Fruit fly (Drosophila melanogaster): ENCODE results near the gene mtgo.

Gene mtgo

DNA sequence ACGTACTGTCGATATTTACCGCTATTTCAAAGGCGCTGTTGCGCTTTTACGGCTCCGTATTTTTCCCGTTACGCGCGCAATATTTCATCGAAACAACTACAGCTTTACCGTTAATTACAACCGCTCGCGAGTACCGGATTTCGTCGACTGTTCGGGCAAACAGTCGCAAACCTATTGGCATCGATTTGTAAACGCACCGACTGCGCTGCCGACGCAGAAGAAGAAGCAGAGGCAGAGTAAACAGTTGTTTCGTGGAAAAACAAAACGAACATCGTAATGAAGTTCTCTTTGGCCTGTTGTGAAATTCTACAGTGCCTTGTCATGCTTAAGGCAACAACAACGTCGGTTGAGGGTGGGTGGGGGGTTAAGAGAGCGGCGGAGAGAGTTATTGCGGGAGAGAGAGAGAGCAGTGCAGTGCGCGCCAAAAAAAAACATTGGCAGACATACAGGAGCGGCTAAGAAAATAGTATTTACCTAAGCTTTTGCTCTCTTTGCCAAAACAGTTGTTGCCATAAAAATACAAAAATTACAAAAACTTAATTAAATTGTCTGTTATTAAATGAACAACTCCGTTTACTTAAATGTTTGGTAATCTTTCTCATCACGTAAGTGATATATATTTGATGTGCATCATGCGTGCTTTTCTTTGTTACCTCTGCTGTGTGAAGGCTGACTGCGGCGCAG lies 12.0 kb upstream of the mtgo start, which contains the start of gene CG5953 (continued):
- TF ChIP-seq CG14441 (GFP tag; IDR thresholded peaks at IDR 0.05) (peak; percentile 96), schlank (tag; optimal IDR thresholded peaks at IDR 0.05) (peak; percentile 91), vfl (GFP tag; optimal IDR thresholded peaks at IDR 0.05) (peak; percentile 84), emc (GFP tag; optimal IDR thresholded peaks at IDR 0.05) (peak; percentile 82), chm (GFP tag; IDR thresholded peaks at IDR 0.05) (peak; percentile 91), CG10979 (tag; optimal IDR thresholded peaks at IDR 0.05) (peak; percentile 98), CG11398 (GFP tag; optimal IDR thresholded peaks at IDR 0.05) (peak; percentile 83), CG3995 (GFP tag; optimal IDR thresholded peaks at IDR 0.05) (peak; percentile 63), zen2 (GFP tag; IDR thresholded peaks at IDR 0.05; ENCODE audit: partially characterized antibody) (no peak; the same call in 2 of the 3 replicates), CG12071 (GFP tag; optimal IDR thresholded peaks at IDR 0.05) (peak; percentile 93), kah (GFP tag; optimal IDR thresholded peaks at IDR 0.05) (peak; percentile 91), Taf1 (GFP tag; IDR thresholded peaks at IDR 0.05) (peak; percentile 91), CTCF (GFP tag; optimal IDR thresholded peaks at IDR 0.05) (peak; percentile 66), ase (GFP tag; IDR thresholded peaks at IDR 0.05) (peak; percentile 93), nerfin-1 (tag; optimal IDR thresholded peaks at IDR 0.05) (peak; percentile 94), Tbp (GFP tag; optimal IDR thresholded peaks at IDR 0.05) (no peak), CG14667 (GFP tag; IDR thresholded peaks at IDR 0.05) (peak; percentile 96), Asciz (GFP tag; optimal IDR thresholded peaks at IDR 0.05) (peak; percentile 96), lilli (GFP tag; optimal IDR thresholded peaks at IDR 0.05) (peak; percentile 95), HmgZ (tag; optimal IDR thresholded peaks at IDR 0.05) (peak; percentile 96), CG32767 (GFP tag; IDR thresholded peaks at IDR 0.05) (peak; percentile 97), sd (tag; optimal IDR thresholded peaks at IDR 0.05) (peak; percentile 85), Dref (GFP tag; IDR thresholded peaks at IDR 0.05) (no peak), CG32772 (GFP tag; IDR thresholded peaks at IDR 0.05) (peak; percentile 98), Optix (GFP tag; IDR thresholded peaks at IDR 0.05) (peak; percentile 83), Dll (GFP tag; IDR thresholded peaks at IDR 0.05; ENCODE audit: partially characterized antibody) (no peak), CG10543 (GFP tag; optimal IDR thresholded peaks at IDR 0.05) (peak; percentile 94), CG7556 (GFP tag; optimal IDR thresholded peaks at IDR 0.05) (peak; percentile 98), jumu (GFP tag; optimal IDR thresholded peaks at IDR 0.05) (peak; percentile 93), CG4854 (GFP tag; optimal IDR thresholded peaks at IDR 0.05) (peak; percentile 87), PHDP (tag; optimal IDR thresholded peaks at IDR 0.05) (peak; percentile 98), oc (tag; optimal IDR thresholded peaks at IDR 0.05) (peak; percentile 96), kay (GFP tag; optimal IDR thresholded peaks at IDR 0.05) (peak; percentile 94), stc (GFP tag; IDR thresholded peaks at IDR 0.05) (peak; percentile 97), tup (GFP tag; optimal IDR thresholded peaks at IDR 0.05) (peak; percentile 88), CG5245 (GFP tag; optimal IDR thresholded peaks at IDR 0.05) (peak; percentile 90), Xbp1 (GFP tag; optimal IDR thresholded peaks at IDR 0.05) (peak; percentile 95), seq (GFP tag; IDR thresholded peaks at IDR 0.05) (peak; percentile 98), lbe (GFP tag; optimal IDR thresholded peaks at IDR 0.05) (peak; percentile 91), CG4730 (GFP tag; IDR thresholded peaks at IDR 0.05) (peak; percentile 92), ttk (GFP tag; IDR thresholded peaks at IDR 0.05) (peak; percentile 92), CG34422 (GFP tag; IDR thresholded peaks at IDR 0.05) (peak; percentile 95), TFAM (GFP tag; optimal IDR thresholded peaks at IDR 0.05) (peak; percentile 81), Gug (GFP tag; IDR thresholded peaks at IDR 0.05) (peak; percentile 95), onecut (GFP tag; IDR thresholded peaks at IDR 0.05) (peak; percentile 90), scrt (GFP tag; optimal IDR thresholded peaks at IDR 0.05) (peak; percentile 92), CG1233 (GFP tag; optimal IDR thresholded peaks at IDR 0.05) (peak; percentile 94), wek (GFP tag; optimal IDR thresholded peaks at IDR 0.05) (peak; percentile 52), gt (GFP tag; IDR thresholded peaks at IDR 0.05) (peak; percentile 86), CG7372 (GFP tag; IDR thresholded peaks at IDR 0.05) (peak; percentile 95), CG15601 (tag; optimal IDR thresholded peaks at IDR 0.05) (peak; percentile 95)

All from whole organism, embryonic.